Worm (Caenorhabditis elegans): ENCODE results near the gene K05B2.4.

DNA sequence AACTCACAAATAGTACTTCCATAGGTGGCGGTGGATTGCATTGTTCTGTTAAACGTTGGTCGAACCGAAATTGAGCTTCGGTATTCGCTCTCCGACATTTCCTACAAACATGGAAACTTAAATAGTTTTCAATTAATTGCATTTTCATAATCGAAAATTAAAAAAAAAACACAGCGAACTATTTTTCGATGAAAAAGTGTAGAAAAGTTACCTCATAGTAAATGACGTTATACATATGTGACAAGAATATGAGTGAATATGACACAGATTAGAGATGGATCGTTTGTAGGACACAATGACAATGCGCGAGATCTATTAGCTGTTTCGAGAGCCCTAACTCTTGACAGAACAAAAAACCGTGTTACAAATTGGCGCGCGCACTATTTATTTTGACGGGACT, 4.9 kb downstream of the K05B2.4 start, which contains the start of gene ifa-4:
- TF ChIP-seq snpc-4 (tag; optimal IDR thresholded peaks at IDR 0.05), result no peak
- TF ChIP-seq ztf-11 (tag; optimal IDR thresholded peaks at IDR 0.05), result no peak
- TF ChIP-seq blmp-1 (tag; optimal IDR thresholded peaks at IDR 0.05; ENCODE audit: insufficient read depth), result no peak

Data from whole organism, L2 larva.